Worm (Caenorhabditis elegans): ENCODE results near the gene K09C6.7.

ce11 chrV:813101-813500 lies 25.8 kb downstream of the K09C6.7 start, which contains the start of gene R13D11.10:
- TF ChIP-seq pha-4 (tag; optimal IDR thresholded peaks at IDR 0.05) (no peak), nhr-237 (tag; optimal IDR thresholded peaks at IDR 0.05) (no peak), mep-1 (tag; optimal IDR thresholded peaks at IDR 0.05) (no peak), mab-5 (tag; optimal IDR thresholded peaks at IDR 0.05) (no peak), ztf-11 (tag; optimal IDR thresholded peaks at IDR 0.05) (no peak), lsy-2 (tag; optimal IDR thresholded peaks at IDR 0.05) (no peak), unc-62 (GFP tag; optimal IDR thresholded peaks at IDR 0.05) (no peak), blmp-1 (tag; optimal IDR thresholded peaks at IDR 0.05) (no peak)

Data from whole organism, mixed stage, embryonic.